Fruit fly (Drosophila melanogaster) whole organism, embryonic: ENCODE data around the gene CG4631.

Experiments
- BEAF-32 ChIP-seq: fragments of 200-800 bp; sonication (Bioruptor generic); optimal IDR thresholded peaks from 3 replicates; lab custom pipeline; 2017; ENCODE audit warnings: missing biosample characterization, missing genetic modification characterization, mild to moderate bottlenecking, moderate library complexity, missing genetic modification reagents
- CG10267 ChIP-seq: fragments of 200-800 bp; sonication (Bioruptor generic); optimal IDR thresholded peaks from 2 replicates; lab custom pipeline; 2018; ENCODE audit warnings: missing biosample characterization, mild to moderate bottlenecking, missing genetic modification characterization, moderate library complexity
- CG10654 ChIP-seq: fragments of 200-800 bp; sonication (Bioruptor generic); optimal IDR thresholded peaks from 2 replicates; lab custom pipeline; 2016; ENCODE audit warnings: missing biosample characterization, missing genetic modification characterization
- CG11093 ChIP-seq: fragments of 200-800 bp; sonication (Bioruptor generic); IDR thresholded peaks from 3 replicates; pipeline ENCODE4 v1.3.6; 2022; ENCODE audit warnings: missing biosample characterization, missing genetic modification characterization
- CG11504 ChIP-seq: fragments of 200-800 bp; sonication (Bioruptor generic); optimal IDR thresholded peaks from 3 replicates; lab custom pipeline; 2019; ENCODE audit warnings: missing biosample characterization, mild to moderate bottlenecking, missing genetic modification characterization, moderate library complexity
- CG1233 ChIP-seq: fragments of 200-800 bp; sonication (Bioruptor generic); optimal IDR thresholded peaks from 4 replicates; lab custom pipeline; 2018; ENCODE audit warnings: missing biosample characterization, mild to moderate bottlenecking, missing genetic modification characterization
- CG14014 ChIP-seq: fragments of 200-800 bp; sonication (Bioruptor generic); IDR thresholded peaks from 2 replicates; pipeline ENCODE4 v1.3.6; 2022; ENCODE audit warnings: missing biosample characterization, missing genetic modification characterization
- CG17385 ChIP-seq: fragments of 200-800 bp; sonication (Bioruptor generic); optimal IDR thresholded peaks from 3 replicates; lab custom pipeline; 2018; ENCODE audit warnings: missing biosample characterization, mild to moderate bottlenecking, missing genetic modification characterization
- CG18011 ChIP-seq: fragments of 200-800 bp; sonication (Bioruptor generic); optimal IDR thresholded peaks from 2 replicates; lab custom pipeline; 2017; ENCODE audit warnings: missing biosample characterization, missing genetic modification characterization, mild to moderate bottlenecking, moderate library complexity, missing genotype
- CG1832 ChIP-seq: fragments of 200-800 bp; sonication (Bioruptor generic); optimal IDR thresholded peaks from 2 replicates; lab custom pipeline; 2017; ENCODE audit warnings: missing biosample characterization, mild to moderate bottlenecking, missing genetic modification characterization, inconsistent platforms
- CG18599 ChIP-seq: fragments of 200-800 bp; sonication (Bioruptor generic); optimal IDR thresholded peaks from 3 replicates; lab custom pipeline; 2017; ENCODE audit warnings: missing biosample characterization, missing genetic modification characterization, mild to moderate bottlenecking, moderate library complexity, missing genetic modification reagents
- CG31224 ChIP-seq: fragments of 200-800 bp; sonication (Bioruptor generic); IDR thresholded peaks from 2 replicates; pipeline ENCODE4 v1.3.6; 2022; ENCODE audit warnings: missing biosample characterization, missing genetic modification characterization
- CG33557 ChIP-seq: fragments of 200-800 bp; sonication (Bioruptor generic); optimal IDR thresholded peaks from 2 replicates; lab custom pipeline; 2019; ENCODE audit warnings: missing biosample characterization, mild to moderate bottlenecking, missing genetic modification characterization, moderate library complexity
- CG3847 ChIP-seq: fragments of 200-800 bp; sonication (Bioruptor generic); IDR thresholded peaks from 2 replicates; pipeline ENCODE4 v1.3.6; 2022; ENCODE audit warnings: missing biosample characterization, missing genetic modification characterization
- CG42726 ChIP-seq: fragments of 200-800 bp; sonication (Bioruptor generic); IDR thresholded peaks from 2 replicates; pipeline ENCODE4 v1.3.6; 2022; ENCODE audit warnings: missing biosample characterization, missing genetic modification characterization; ENCODE audit not compliant: partially characterized antibody
- CG6654 ChIP-seq: fragments of 200-800 bp; sonication (Bioruptor generic); optimal IDR thresholded peaks from 2 replicates; lab custom pipeline; 2017; ENCODE audit warnings: missing biosample characterization, mild to moderate bottlenecking, missing genetic modification characterization
- CG6791 ChIP-seq: fragments of 200-800 bp; sonication (Bioruptor generic); IDR thresholded peaks from 3 replicates; pipeline ENCODE4 v1.3.6; 2022; ENCODE audit warnings: missing biosample characterization, missing genetic modification characterization; ENCODE audit not compliant: partially characterized antibody
- CG6854 ChIP-seq: fragments of 200-800 bp; sonication (Bioruptor generic); optimal IDR thresholded peaks from 3 replicates; lab custom pipeline; 2017; ENCODE audit warnings: missing biosample characterization, mild to moderate bottlenecking, missing genetic modification characterization
- Deaf1 ChIP-seq: fragments of 200-800 bp; optimal IDR thresholded peaks from 3 replicates; lab custom pipeline; 2019; ENCODE audit warnings: missing biosample characterization, mild to moderate bottlenecking, missing genetic modification characterization, moderate library complexity
- Dip3 ChIP-seq: fragments of 200-800 bp; sonication (Bioruptor generic); optimal IDR thresholded peaks from 3 replicates; lab custom pipeline; 2016; ENCODE audit warnings: missing biosample characterization, missing genetic modification characterization
- Ets65A ChIP-seq: fragments of 200-800 bp; sonication (Bioruptor generic); peaks from one replicate; lab custom pipeline; 2016; ENCODE audit warnings: missing biosample characterization, missing genetic modification characterization
- HLH3B ChIP-seq: fragments of 200-800 bp; sonication (Bioruptor generic); IDR thresholded peaks from 2 replicates; pipeline ENCODE4 v1.3.6; 2022; ENCODE audit warnings: missing biosample characterization, missing genetic modification characterization
- Hey ChIP-seq: fragments of 200-800 bp; sonication (Bioruptor generic); optimal IDR thresholded peaks from 3 replicates; lab custom pipeline; 2018; ENCODE audit warnings: missing biosample characterization, mild to moderate bottlenecking, missing genetic modification characterization
- Hmx ChIP-seq: fragments of 200-800 bp; sonication (Bioruptor generic); optimal IDR thresholded peaks from 2 replicates; lab custom pipeline; 2016; ENCODE audit warnings: missing biosample characterization, missing genetic modification characterization
- Hr3 ChIP-seq: fragments of 200-800 bp; sonication (Bioruptor generic); optimal IDR thresholded peaks from 3 replicates; lab custom pipeline; 2016; ENCODE audit warnings: missing biosample characterization, missing genetic modification characterization
- Lim3 ChIP-seq: fragments of 200-800 bp; sonication (Bioruptor generic); IDR thresholded peaks from 2 replicates; pipeline ENCODE4 v1.3.6; 2022; ENCODE audit warnings: missing biosample characterization, missing genetic modification characterization
- Med ChIP-seq: fragments of 200-800 bp; sonication (Bioruptor generic); peaks from one replicate; lab custom pipeline; 2016; ENCODE audit warnings: missing biosample characterization, missing genetic modification characterization, mild to moderate bottlenecking, inconsistent platforms, moderate library complexity
- Mes4 ChIP-seq: fragments of 200-800 bp; sonication (Bioruptor generic); optimal IDR thresholded peaks from 2 replicates; lab custom pipeline; 2016; ENCODE audit warnings: missing biosample characterization, missing genetic modification characterization
- Nf-YB ChIP-seq: fragments of 200-800 bp; sonication (Bioruptor generic); optimal IDR thresholded peaks from 3 replicates; lab custom pipeline; 2019; ENCODE audit warnings: missing biosample characterization, mild to moderate bottlenecking, missing genetic modification characterization, moderate library complexity
- Oaz ChIP-seq: fragments of 200-800 bp; sonication (Bioruptor generic); IDR thresholded peaks from 2 replicates; pipeline ENCODE4 v1.3.6; 2022; ENCODE audit warnings: missing biosample characterization, missing genetic modification characterization
- Opbp ChIP-seq: fragments of 200-800 bp; sonication (Bioruptor generic); IDR thresholded peaks from 3 replicates; pipeline ENCODE4 v1.3.6; 2022; ENCODE audit warnings: missing biosample characterization, missing genetic modification characterization; ENCODE audit not compliant: partially characterized antibody
- Poxn ChIP-seq: fragments of 200-800 bp; sonication (Bioruptor generic); IDR thresholded peaks from 2 replicates; pipeline ENCODE4 v1.3.6; 2022; ENCODE audit warnings: missing biosample characterization, missing genetic modification characterization
- Rfx ChIP-seq: fragments of 200-800 bp; sonication (Bioruptor generic); IDR thresholded peaks from 2 replicates; pipeline ENCODE4 v1.3.6; 2022; ENCODE audit warnings: missing biosample characterization, missing genetic modification characterization
- Sin3A ChIP-seq: fragments of >200 bp; optimal IDR thresholded peaks from 2 replicates; lab custom pipeline; 2018
- Trl ChIP-seq, 3 experiments: fragments of >200 bp in 2 of 3; fragments of 200-800 bp in 1 of 3; sonication (Bioruptor generic) in 1 of 3; optimal IDR thresholded peaks; 2 replicates in 1 of 3; 3 replicates in 2 of 3; lab custom pipeline; 2016 to 2017; ENCODE audit warnings: missing biosample characterization in 1 of 3, missing genetic modification characterization in 1 of 3
- az2 ChIP-seq: fragments of 200-800 bp; sonication (Bioruptor generic); optimal IDR thresholded peaks from 3 replicates; lab custom pipeline; 2016; ENCODE audit warnings: missing biosample characterization, missing genetic modification characterization
- chinmo ChIP-seq: fragments of 200-800 bp; sonication (Bioruptor generic); IDR thresholded peaks from 4 replicates; pipeline ENCODE4 v1.3.6; 2022; ENCODE audit warnings: missing biosample characterization, missing genetic modification characterization; ENCODE audit not compliant: partially characterized antibody
- dan ChIP-seq: fragments of 200-800 bp; sonication (Bioruptor generic); IDR thresholded peaks from 2 replicates; pipeline ENCODE4 v1.3.6; 2022; ENCODE audit warnings: missing biosample characterization, missing genetic modification characterization
- dimm ChIP-seq: fragments of 200-800 bp; sonication (Bioruptor generic); IDR thresholded peaks from 2 replicates; pipeline ENCODE4 v1.3.6; 2022; ENCODE audit warnings: missing biosample characterization, missing genetic modification characterization
- ewg ChIP-seq: fragments of 200-800 bp; sonication (Bioruptor generic); optimal IDR thresholded peaks from 3 replicates; lab custom pipeline; 2017; ENCODE audit warnings: mild to moderate bottlenecking, missing biosample characterization, missing genetic modification reagents, missing genetic modification characterization
- eyg ChIP-seq: fragments of 200-800 bp; sonication (Bioruptor generic); optimal IDR thresholded peaks from 3 replicates; lab custom pipeline; 2016; ENCODE audit warnings: missing biosample characterization, missing genetic modification characterization
- gem ChIP-seq: fragments of 200-800 bp; sonication (Bioruptor generic); optimal IDR thresholded peaks from 2 replicates; lab custom pipeline; 2019; ENCODE audit warnings: missing biosample characterization, mild to moderate bottlenecking, missing genetic modification characterization, moderate library complexity
- gro ChIP-seq: fragments of 200-800 bp; sonication (Bioruptor generic); optimal IDR thresholded peaks from 2 replicates; lab custom pipeline; 2016; ENCODE audit warnings: missing biosample characterization, missing genetic modification characterization
- gt ChIP-seq: fragments of 200-800 bp; sonication (Bioruptor generic); IDR thresholded peaks from 2 replicates; pipeline ENCODE4 v1.3.6; 2022; ENCODE audit warnings: missing biosample characterization, missing genetic modification characterization
- jing ChIP-seq: fragments of 200-800 bp; sonication (Bioruptor generic); optimal IDR thresholded peaks from 2 replicates; lab custom pipeline; 2018; ENCODE audit warnings: missing biosample characterization, mild to moderate bottlenecking, missing genetic modification characterization
- lilli ChIP-seq: fragments of 200-800 bp; sonication (Bioruptor generic); optimal IDR thresholded peaks from 3 replicates; lab custom pipeline; 2016; ENCODE audit warnings: missing biosample characterization, missing genetic modification characterization
- prd ChIP-seq, 3 experiments: fragments of >200 bp in 2 of 3; fragments of 200-800 bp in 1 of 3; sonication (Bioruptor generic) in 1 of 3; optimal IDR thresholded peaks in 2 of 3; IDR thresholded peaks in 1 of 3; 2 replicates in 2 of 3; 3 replicates in 1 of 3; pipeline versions ENCODE4 v1.3.6 to Lab custom; 2017 to 2022; ENCODE audit warnings: missing biosample characterization in 1 of 3, missing genetic modification characterization in 1 of 3
- sd ChIP-seq: fragments of 200-800 bp; sonication (Bioruptor generic); optimal IDR thresholded peaks from 3 replicates; lab custom pipeline; 2018; ENCODE audit warnings: missing biosample characterization, mild to moderate bottlenecking, missing genetic modification characterization, moderate library complexity
- slbo ChIP-seq: fragments of 200-800 bp; sonication (Bioruptor generic); IDR thresholded peaks from 2 replicates; pipeline ENCODE4 v1.3.6; 2022; ENCODE audit warnings: missing biosample characterization, missing genetic modification characterization
- sqz ChIP-seq: fragments of 200-800 bp; sonication (Bioruptor generic); optimal IDR thresholded peaks from 3 replicates; lab custom pipeline; 2018; ENCODE audit warnings: missing biosample characterization, mild to moderate bottlenecking, missing genetic modification characterization
- sr ChIP-seq: fragments of 200-800 bp; sonication (Bioruptor generic); IDR thresholded peaks from 3 replicates; pipeline ENCODE4 v1.3.6; 2022; ENCODE audit warnings: missing biosample characterization, missing genetic modification characterization
- ssp ChIP-seq: fragments of 200-800 bp; sonication (Bioruptor generic); IDR thresholded peaks from 2 replicates; pipeline ENCODE4 v1.3.6; 2022; ENCODE audit warnings: missing biosample characterization, missing genetic modification characterization

CG4631 gene

dm6 chr2L:16645479-16646302 is 38.5 kb downstream of the CG4631 start (continued):
- TF ChIP-seq CG11504: peak; percentile 43
- no peak for TF ChIP-seq sqz (GFP tag; lab: Kevin White, UChicago)
- TF ChIP-seq ewg (GFP tag; lab: Kevin White, UChicago): no peak
- no peak for TF ChIP-seq Hey (tag; lab: Kevin White, UChicago)
- no peak for TF ChIP-seq Hr3
- TF ChIP-seq az2 (GFP tag; lab: Kevin White, UChicago): no peak
- no peak for TF ChIP-seq CG17385
- no peak for TF ChIP-seq CG42726 (GFP tag; lab: Robert Waterston, UW)
- no peak for TF ChIP-seq jing
- TF ChIP-seq gem (tag; lab: Kevin White, UChicago): peak; percentile 49
- no peak for TF ChIP-seq CG10267
- peak; percentile 29 for TF ChIP-seq CG18599
- TF ChIP-seq gt: no peak
- TF ChIP-seq lilli (GFP tag; lab: Kevin White, UChicago): no peak
- no peak for TF ChIP-seq Sin3A (lab: Kevin White, UChicago)
- peak; percentile 23 for TF ChIP-seq Med (GFP tag; lab: Kevin White, UChicago)
- TF ChIP-seq CG6854 (GFP tag; lab: Kevin White, UChicago): no peak
- TF ChIP-seq CG6791: no peak
- TF ChIP-seq slbo: no peak
- no peak for TF ChIP-seq ssp (GFP tag; lab: Robert Waterston, UW)
- no peak for TF ChIP-seq prd (optimal IDR thresholded peaks at IDR 0.05; lab: Kevin White, UChicago)
- no peak for TF ChIP-seq prd (GFP tag; IDR thresholded peaks at IDR 0.05; lab: Robert Waterston, UW)
- no peak for TF ChIP-seq CG1832 (GFP tag; lab: Kevin White, UChicago)
- peak; percentile 59 for TF ChIP-seq Ets65A
- TF ChIP-seq Lim3 (GFP tag; lab: Robert Waterston, UW): no peak
- TF ChIP-seq sd: no peak
- TF ChIP-seq chinmo (GFP tag; lab: Robert Waterston, UW): 0 out of 4 replicates have a peak, but pooled peaks have one; percentile 11
- TF ChIP-seq CG6654 (GFP tag; lab: Kevin White, UChicago): no peak
- TF ChIP-seq Deaf1: peak; percentile 3
- TF ChIP-seq Mes4: no peak
- no peak for TF ChIP-seq CG11093 (GFP tag; lab: Robert Waterston, UW)
- TF ChIP-seq gro (GFP tag; lab: Kevin White, UChicago): no peak
- no peak for TF ChIP-seq CG18011
- no peak for TF ChIP-seq CG10654 (GFP tag; lab: Kevin White, UChicago)
- no peak for TF ChIP-seq Hmx (GFP tag; lab: Kevin White, UChicago)
- 0 out of 2 replicates have a peak, but pooled peaks have one; percentile 10 for TF ChIP-seq CG3847

dm6 chr2L:16647773-16648172 is 40.6 kb downstream of the CG4631 start:
- TF ChIP-seq sr (GFP tag; lab: Robert Waterston, UW) (no peak), Dip3 (GFP tag; lab: Kevin White, UChicago) (no peak), CG14014 (GFP tag; lab: Robert Waterston, UW) (no peak), Oaz (peak; percentile 27; the same call in 1 of the 2 replicates), CG1233 (peak; percentile 12), Poxn (no peak), CG33557 (GFP tag; lab: Kevin White, UChicago) (no peak), dimm (no peak), BEAF-32 (GFP tag; lab: Kevin White, UChicago) (no peak), CG31224 (GFP tag; lab: Robert Waterston, UW) (no peak), Nf-YB (no peak), Opbp (no peak), HLH3B (GFP tag; lab: Robert Waterston, UW) (0 out of 2 replicates have a peak, but pooled peaks have one; percentile 28), eyg (GFP tag; lab: Kevin White, UChicago) (no peak), Rfx (GFP tag; lab: Robert Waterston, UW) (peak; percentile 57), Trl (optimal IDR thresholded peaks at IDR 0.05; lab: Kevin White, UChicago) (no peak), Trl (GFP tag; optimal IDR thresholded peaks at IDR 0.05; lab: Kevin White, UChicago) (no peak), dan (GFP tag; lab: Robert Waterston, UW) (no peak)
